Worm (Caenorhabditis elegans): ENCODE results near the gene C05B5.16.

Gene C05B5.16

DNA sequence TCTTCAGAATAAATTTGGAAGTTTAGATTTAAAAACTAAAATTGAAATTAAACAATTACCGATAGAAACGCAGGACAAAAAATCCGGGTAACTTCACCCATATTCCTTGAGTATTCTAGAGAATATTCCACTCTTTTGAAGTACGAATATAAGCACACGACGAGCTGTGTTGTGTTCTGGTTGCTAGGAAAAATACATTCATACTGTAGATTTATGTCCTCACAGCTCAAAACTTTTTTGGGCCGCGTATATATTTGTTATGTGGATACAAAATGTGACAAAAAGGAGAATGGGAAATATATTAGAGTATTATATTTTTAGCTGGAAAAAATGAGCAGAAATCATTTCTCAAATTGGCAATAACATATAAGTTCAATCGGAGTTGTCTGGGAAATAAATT lies 21.0 kb downstream of the C05B5.16 start, which contains the start of gene M04D8.5:
Gene M04D8.5 (minus strand): TSS at position 101 of the 400 bp plus-strand sequence.
- TF ChIP-seq egl-18 (GFP tag; IDR thresholded peaks at IDR 0.05) (no peak), gei-17 (GFP tag; optimal IDR thresholded peaks at IDR 0.05) (no peak), ets-4 (GFP tag; optimal IDR thresholded peaks at IDR 0.05) (no peak), bed-2 (GFP tag; IDR thresholded peaks at IDR 0.05) (no peak), attf-6 (GFP tag; IDR thresholded peaks at IDR 0.05) (no peak), ceh-100 (GFP tag; IDR thresholded peaks at IDR 0.05) (no peak), K12H6.12 (tag; optimal IDR thresholded peaks at IDR 0.05) (no peak), chd-7 (tag; optimal IDR thresholded peaks at IDR 0.05) (no peak)

DNA sequence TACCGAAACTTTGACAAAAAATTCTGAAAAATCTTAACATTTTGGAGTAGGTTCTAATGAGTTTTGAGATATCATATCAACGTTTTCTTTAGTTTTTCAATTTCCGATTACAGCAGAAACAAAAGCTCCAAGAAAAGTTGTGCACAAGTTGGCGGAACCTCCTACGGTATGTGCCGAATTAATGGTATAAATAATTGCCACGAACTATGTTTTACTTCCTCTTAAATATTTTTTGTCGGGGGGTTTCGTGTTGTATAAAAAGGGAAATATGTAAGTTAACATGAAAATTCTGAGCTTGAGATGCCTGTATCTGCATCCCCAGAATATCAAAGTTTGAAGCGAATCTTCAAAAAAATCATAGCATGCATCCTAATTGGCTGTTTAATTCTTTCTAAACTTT lies 21.6 kb downstream of the C05B5.16 start, which contains the start of gene M04D8.8:
Gene M04D8.8 (plus strand): TSS at position 301 of the 400 bp plus-strand sequence.
- no peak for TF ChIP-seq B0019.2 (GFP tag; conservative IDR thresholded peaks at IDR 0.05)
- no peak for TF ChIP-seq nfyb-1 (GFP tag; IDR thresholded peaks at IDR 0.05)

DNA sequence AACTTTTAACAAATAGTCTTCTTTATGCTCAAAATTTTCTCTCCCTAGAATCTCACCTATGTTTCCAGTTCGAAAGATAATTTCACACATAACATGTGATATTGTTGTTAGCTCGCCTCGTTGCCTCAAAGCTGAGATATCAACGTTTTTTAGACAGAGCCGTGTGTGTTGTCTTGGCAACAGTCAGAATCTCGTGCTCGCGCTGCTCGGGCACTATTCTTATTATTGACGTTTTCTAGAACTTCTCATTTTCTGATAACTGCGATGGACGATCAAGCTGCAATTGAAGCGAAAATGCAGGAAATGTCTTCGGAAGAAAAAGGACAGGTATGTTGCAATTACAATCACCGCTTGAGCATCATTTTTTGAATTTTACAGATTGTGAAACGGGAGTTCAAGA lies 23.5 kb downstream of the C05B5.16 start, which contains the start of gene xbx-3:
Gene xbx-3 (plus strand): TSS at position 163 of the 400 bp plus-strand sequence.
- no peak for TF ChIP-seq madf-8 (GFP tag; conservative IDR thresholded peaks at IDR 0.05)
- no peak for TF ChIP-seq egl-18 (GFP tag; IDR thresholded peaks at IDR 0.05)
- TF ChIP-seq tbp1 (GFP tag; optimal IDR thresholded peaks at IDR 0.05), result no peak
- no peak for TF ChIP-seq mcd-1 (GFP tag; IDR thresholded peaks at IDR 0.05)
- no peak for TF ChIP-seq nfya-1 (tag; optimal IDR thresholded peaks at IDR 0.05; ENCODE audit: borderline replicate concordance, insufficient read depth)
- no peak for TF ChIP-seq ZK185.1 (tag; optimal IDR thresholded peaks at IDR 0.05; ENCODE audit: poor library complexity, severe bottlenecking)
- no peak for TF ChIP-seq nhr-90 (tag; optimal IDR thresholded peaks at IDR 0.05)
- no peak for TF ChIP-seq attf-6 (GFP tag; IDR thresholded peaks at IDR 0.05)
- no peak for TF ChIP-seq dox-1 (GFP tag; IDR thresholded peaks at IDR 0.05)
- TF ChIP-seq athp-1 (tag; optimal IDR thresholded peaks at IDR 0.05), result no peak
- no peak for TF ChIP-seq F33H1.4 (GFP tag; IDR thresholded peaks at IDR 0.05)
- no peak for TF ChIP-seq Y79H2A.3 (GFP tag; conservative IDR thresholded peaks at IDR 0.05)
- no peak for TF ChIP-seq unc-130 (GFP tag; optimal IDR thresholded peaks at IDR 0.05)
- no peak for TF ChIP-seq mel-28 (tag; optimal IDR thresholded peaks at IDR 0.05; ENCODE audit: borderline replicate concordance)

DNA sequence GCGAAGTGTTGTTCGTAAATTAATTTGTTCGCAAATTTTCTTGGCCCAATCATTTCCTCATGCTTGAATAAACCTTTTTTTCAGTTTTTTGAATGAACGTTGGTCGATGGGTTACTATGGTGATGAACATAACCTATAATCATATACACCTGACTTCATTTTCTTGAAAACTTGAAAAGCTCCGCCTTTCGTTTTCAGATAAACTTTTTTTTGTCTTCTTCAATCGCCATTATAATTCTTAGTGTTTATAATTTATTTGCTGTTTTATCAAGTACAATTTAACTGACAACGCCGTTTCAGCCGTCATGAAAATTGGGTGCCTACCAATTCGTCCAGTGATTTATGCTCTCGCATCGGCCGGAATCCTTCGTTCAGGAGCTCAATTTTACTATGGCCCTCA lies 24.9 kb downstream of the C05B5.16 start, which contains the start of gene M04D8.7:
Gene M04D8.7 (plus strand): TSS at position 301 of the 400 bp plus-strand sequence.
- TF ChIP-seq ztf-28 (GFP tag; IDR thresholded peaks at IDR 0.05) (no peak), efl-1 (GFP tag; optimal IDR thresholded peaks at IDR 0.05) (no peak), mxl-1 (tag; optimal IDR thresholded peaks at IDR 0.05) (no peak), ceh-100 (GFP tag; IDR thresholded peaks at IDR 0.05) (no peak), cebp-2 (GFP tag; IDR thresholded peaks at IDR 0.05) (no peak), nhr-120 (GFP tag; IDR thresholded peaks at IDR 0.05) (no peak), attf-3 (GFP tag; conservative IDR thresholded peaks at IDR 0.05) (no peak), ekl-4 (GFP tag; IDR thresholded peaks at IDR 0.05) (no peak), Y53F4B.3 (GFP tag; IDR thresholded peaks at IDR 0.05) (no peak), ceh-27 (GFP tag; optimal IDR thresholded peaks at IDR 0.05) (no peak), lsl-1 (GFP tag; optimal IDR thresholded peaks at IDR 0.05) (no peak), rpc-1 (optimal IDR thresholded peaks at IDR 0.05) (no peak), rpc-1 (tag; optimal IDR thresholded peaks at IDR 0.05) (no peak), B0261.1 (tag; optimal IDR thresholded peaks at IDR 0.05) (no peak), hrde-1 (tag; optimal IDR thresholded peaks at IDR 0.05; ENCODE audit: borderline replicate concordance) (no peak), F55B11.4 (tag; optimal IDR thresholded peaks at IDR 0.05; ENCODE audit: borderline replicate concordance, insufficient read depth) (no peak)
